Worm (Caenorhabditis elegans) whole organism, L2 larva: Measurements from ENCODE around the gene ldb-1.

Experiments
- aly-2 ChIP-seq: fragments of 150-350 bp; optimal IDR thresholded peaks from 2 replicates; lab custom pipeline; 2014; ENCODE audit warnings: missing biosample characterization, missing genetic modification characterization
- ama-1 ChIP-seq: fragments of 150-350 bp; optimal IDR thresholded peaks from 2 replicates; lab custom pipeline; 2018; ENCODE audit warnings: inconsistent platforms
- egl-27 ChIP-seq: sonication (generic microtip); optimal IDR thresholded peaks from 3 replicates; lab custom pipeline; 2017; ENCODE audit warnings: missing biosample characterization, missing genetic modification reagents, missing genetic modification characterization
- nhr-11 ChIP-seq: fragments of 150-350 bp; optimal IDR thresholded peaks from 2 replicates; lab custom pipeline; 2014; ENCODE audit warnings: missing biosample characterization, missing genetic modification characterization
- nhr-237 ChIP-seq: fragments of 150-350 bp; optimal IDR thresholded peaks from 2 replicates; lab custom pipeline; 2014; ENCODE audit warnings: missing biosample characterization, missing genetic modification characterization
- snpc-4 ChIP-seq: fragments of 150-350 bp; optimal IDR thresholded peaks from 2 replicates; lab custom pipeline; 2014; ENCODE audit warnings: missing biosample characterization, missing genetic modification characterization
- ztf-11 ChIP-seq: sonication (generic microtip); optimal IDR thresholded peaks from 2 replicates; lab custom pipeline; 2017; ENCODE audit warnings: missing biosample characterization, missing genetic modification characterization

- TF ChIP-seq nhr-237 (no peak), nhr-11 (no peak), ama-1 (lab: Kevin White, UChicago) (no peak), ztf-11 (no peak), egl-27 (no peak), aly-2 (no peak), snpc-4 (tag; lab: Kevin White, UChicago) (no peak)
These were observed 4.6 kb downstream of the ldb-1 start for ce11 chrX:11033128-11033951.
